Fruit fly (Drosophila melanogaster) whole organism, prepupa: ENCODE data around the gene CG43675.
A peak's percentile ranks its signal among the peaks of the same experiment; 100 is the strongest.

Experiments used
- Blimp-1 ChIP-seq: fragments of 200-800 bp; sonication (Bioruptor generic); optimal IDR thresholded peaks from 3 replicates; lab custom pipeline; 2017; ENCODE audit warnings: missing biosample characterization, missing genetic modification characterization, mild to moderate bottlenecking, moderate library complexity, missing genetic modification reagents
- CG10631 ChIP-seq: fragments of 200-800 bp; sonication (Bioruptor generic); optimal IDR thresholded peaks from 2 replicates; lab custom pipeline; 2016; ENCODE audit warnings: missing biosample characterization, missing genetic modification characterization
- CG10669 ChIP-seq: fragments of 200-800 bp; sonication (Bioruptor generic); optimal IDR thresholded peaks from 3 replicates; lab custom pipeline; 2018; ENCODE audit warnings: missing biosample characterization, mild to moderate bottlenecking, missing genetic modification characterization, moderate library complexity
- CG11762 ChIP-seq: fragments of 200-800 bp; sonication (Bioruptor generic); optimal IDR thresholded peaks from 3 replicates; lab custom pipeline; 2016; ENCODE audit warnings: missing biosample characterization, missing genetic modification characterization; ENCODE audit not compliant: insufficient read depth
- CG15336 ChIP-seq: fragments of 200-800 bp; sonication (Bioruptor generic); IDR thresholded peaks from 2 replicates; pipeline ENCODE4 v1.3.6; 2022; ENCODE audit warnings: missing biosample characterization, missing genetic modification characterization
- CG1621 ChIP-seq: fragments of 200-800 bp; sonication (Bioruptor generic); optimal IDR thresholded peaks from 3 replicates; lab custom pipeline; 2018; ENCODE audit warnings: missing biosample characterization, mild to moderate bottlenecking, missing genetic modification characterization
- CG16779 ChIP-seq: fragments of 200-800 bp; sonication (Bioruptor generic); optimal IDR thresholded peaks from 3 replicates; lab custom pipeline; 2017; ENCODE audit warnings: missing biosample characterization, mild to moderate bottlenecking, missing genetic modification characterization
- CG31627 ChIP-seq: fragments of 200-800 bp; sonication (Bioruptor generic); optimal IDR thresholded peaks from 3 replicates; lab custom pipeline; 2016; ENCODE audit warnings: missing biosample characterization, missing genetic modification characterization
- CG32006 ChIP-seq: fragments of 200-800 bp; sonication (Bioruptor generic); optimal IDR thresholded peaks from 3 replicates; lab custom pipeline; 2017; ENCODE audit warnings: missing biosample characterization, mild to moderate bottlenecking, missing genetic modification characterization
- CG4318 ChIP-seq: fragments of 200-800 bp; sonication (Bioruptor generic); optimal IDR thresholded peaks from 3 replicates; lab custom pipeline; 2017; ENCODE audit warnings: missing biosample characterization, mild to moderate bottlenecking, missing genetic modification characterization
- CG6163 ChIP-seq: fragments of 200-800 bp; sonication (Bioruptor generic); IDR thresholded peaks from 3 replicates; pipeline ENCODE4 v1.3.6; 2022; ENCODE audit warnings: missing biosample characterization, missing genetic modification characterization
- CG6276 ChIP-seq: fragments of 200-800 bp; sonication (Bioruptor generic); optimal IDR thresholded peaks from 2 replicates; lab custom pipeline; 2017; ENCODE audit warnings: missing biosample characterization, mild to moderate bottlenecking, missing genetic modification characterization
- CG6792 ChIP-seq: fragments of 200-800 bp; sonication (Bioruptor generic); optimal IDR thresholded peaks from 3 replicates; lab custom pipeline; 2016; ENCODE audit warnings: missing biosample characterization, missing genetic modification characterization
- CG6854 ChIP-seq: fragments of 200-800 bp; sonication (Bioruptor generic); optimal IDR thresholded peaks from 2 replicates; lab custom pipeline; 2017; ENCODE audit warnings: missing biosample characterization, mild to moderate bottlenecking, missing genetic modification characterization
- CG7368 ChIP-seq: fragments of 200-800 bp; sonication (Bioruptor generic); optimal IDR thresholded peaks from 3 replicates; lab custom pipeline; 2016; ENCODE audit warnings: missing biosample characterization, missing genetic modification characterization
- CG8319 ChIP-seq: fragments of 200-800 bp; sonication (Bioruptor generic); optimal IDR thresholded peaks from 3 replicates; lab custom pipeline; 2016; ENCODE audit warnings: missing biosample characterization, missing genetic modification characterization
- CG8632 ChIP-seq: fragments of 200-800 bp; sonication (Bioruptor generic); optimal IDR thresholded peaks from 3 replicates; lab custom pipeline; 2016; ENCODE audit warnings: missing biosample characterization, missing genetic modification characterization
- CG9139 ChIP-seq: fragments of 200-800 bp; sonication (Bioruptor generic); optimal IDR thresholded peaks from 3 replicates; lab custom pipeline; 2017; ENCODE audit warnings: missing biosample characterization, mild to moderate bottlenecking, missing genetic modification characterization
- Eip75B ChIP-seq: fragments of 200-800 bp; sonication (Bioruptor generic); optimal IDR thresholded peaks from 3 replicates; lab custom pipeline; 2016; ENCODE audit warnings: missing biosample characterization, missing genetic modification characterization
- Eip78C ChIP-seq: fragments of 200-800 bp; sonication (Bioruptor generic); peaks from one replicate; lab custom pipeline; 2016; ENCODE audit warnings: missing biosample characterization, missing genetic modification characterization
- Eip93F ChIP-seq: fragments of 200-800 bp; sonication (Bioruptor generic); optimal IDR thresholded peaks from 2 replicates; lab custom pipeline; 2016; ENCODE audit warnings: missing biosample characterization, mild to moderate bottlenecking, missing genetic modification characterization
- Ets96B ChIP-seq: fragments of 200-800 bp; optimal IDR thresholded peaks from 2 replicates; lab custom pipeline; 2019; ENCODE audit warnings: missing biosample characterization, mild to moderate bottlenecking, missing genetic modification characterization, moderate library complexity
- Hr38 ChIP-seq: sonication (Bioruptor generic); optimal IDR thresholded peaks from 2 replicates; lab custom pipeline; 2016; ENCODE audit warnings: missing biosample characterization, missing genetic modification characterization
- Hr39 ChIP-seq: fragments of 200-800 bp; sonication (Bioruptor generic); optimal IDR thresholded peaks from 2 replicates; lab custom pipeline; 2016; ENCODE audit warnings: missing biosample characterization, missing genetic modification characterization
- Hr4 ChIP-seq: fragments of 200-800 bp; sonication (Bioruptor generic); optimal IDR thresholded peaks from 3 replicates; lab custom pipeline; 2016; ENCODE audit warnings: missing biosample characterization, missing genetic modification characterization
- Lpt ChIP-seq: fragments of 200-800 bp; sonication (Bioruptor generic); optimal IDR thresholded peaks from 3 replicates; lab custom pipeline; 2016; ENCODE audit warnings: missing biosample characterization, missing genetic modification characterization
- OdsH ChIP-seq: fragments of 200-800 bp; sonication (Bioruptor generic); optimal IDR thresholded peaks from 3 replicates; lab custom pipeline; 2016; ENCODE audit warnings: missing biosample characterization, missing genetic modification characterization
- Smox ChIP-seq: fragments of 200-800 bp; sonication (Bioruptor generic); optimal IDR thresholded peaks from 3 replicates; lab custom pipeline; 2016; ENCODE audit warnings: missing biosample characterization, missing genetic modification characterization
- Sox14 ChIP-seq: fragments of 200-800 bp; sonication (Bioruptor generic); optimal IDR thresholded peaks from 3 replicates; lab custom pipeline; 2016; ENCODE audit warnings: missing biosample characterization, missing genetic modification characterization
- Sox15 ChIP-seq: fragments of 200-800 bp; sonication (Bioruptor generic); optimal IDR thresholded peaks from 3 replicates; lab custom pipeline; 2016; ENCODE audit warnings: missing biosample characterization, missing genetic modification characterization
- achi ChIP-seq: fragments of 200-800 bp; sonication (Bioruptor generic); optimal IDR thresholded peaks from 3 replicates; lab custom pipeline; 2016; ENCODE audit warnings: missing biosample characterization, missing genetic modification characterization
- cyc ChIP-seq: fragments of 200-800 bp; sonication (Bioruptor generic); optimal IDR thresholded peaks from 3 replicates; lab custom pipeline; 2016; ENCODE audit warnings: missing biosample characterization, missing genetic modification characterization
- dac ChIP-seq: fragments of 200-800 bp; sonication (Bioruptor generic); optimal IDR thresholded peaks from 2 replicates; lab custom pipeline; 2017; ENCODE audit warnings: missing biosample characterization, mild to moderate bottlenecking, missing genetic modification characterization
- dsx ChIP-seq: fragments of 200-800 bp; optimal IDR thresholded peaks from 3 replicates; lab custom pipeline; 2019; ENCODE audit warnings: missing biosample characterization, mild to moderate bottlenecking, missing genetic modification characterization, moderate library complexity; ENCODE audit not compliant: poor library complexity, severe bottlenecking
- eg ChIP-seq: fragments of 200-800 bp; sonication (Bioruptor generic); IDR thresholded peaks from 3 replicates; pipeline ENCODE4 v1.3.6; 2022; ENCODE audit warnings: missing biosample characterization, missing genetic modification characterization
- esn ChIP-seq: fragments of 200-800 bp; sonication (Bioruptor generic); optimal IDR thresholded peaks from 2 replicates; lab custom pipeline; 2016; ENCODE audit warnings: missing biosample characterization, mild to moderate bottlenecking, missing genetic modification characterization, moderate library complexity
- fd59A ChIP-seq: fragments of 200-800 bp; sonication (Bioruptor generic); optimal IDR thresholded peaks from 2 replicates; lab custom pipeline; 2017; ENCODE audit warnings: missing biosample characterization, mild to moderate bottlenecking, missing genetic modification characterization, missing genetic modification reagents
- lz ChIP-seq: fragments of 200-800 bp; sonication (Bioruptor generic); optimal IDR thresholded peaks from 3 replicates; lab custom pipeline; 2016; ENCODE audit warnings: missing biosample characterization, missing genetic modification characterization
- pdm3 ChIP-seq: fragments of 200-800 bp; sonication (Bioruptor generic); optimal IDR thresholded peaks from 3 replicates; lab custom pipeline; 2016; ENCODE audit warnings: missing biosample characterization, missing genetic modification characterization
- spab ChIP-seq: fragments of 200-800 bp; sonication (Bioruptor generic); optimal IDR thresholded peaks from 2 replicates; lab custom pipeline; 2017; ENCODE audit warnings: missing biosample characterization, mild to moderate bottlenecking, missing genetic modification characterization, missing genetic modification reagents
- ss ChIP-seq, 2 experiments: fragments of 200-800 bp; sonication (Bioruptor generic); optimal IDR thresholded peaks; 2 replicates in 1 of 2; 3 replicates in 1 of 2; lab custom pipeline; 2017 to 2018; ENCODE audit warnings: mild to moderate bottlenecking in 2 of 2, missing biosample characterization in 2 of 2, missing genetic modification characterization in 2 of 2, moderate library complexity in 1 of 2
- topi ChIP-seq: fragments of 200-800 bp; sonication (Bioruptor generic); optimal IDR thresholded peaks from 3 replicates; lab custom pipeline; 2016; ENCODE audit warnings: missing biosample characterization, missing genetic modification characterization
- vri ChIP-seq: fragments of 200-800 bp; sonication (Bioruptor generic); optimal IDR thresholded peaks from 3 replicates; lab custom pipeline; 2016; ENCODE audit warnings: missing biosample characterization, mild to moderate bottlenecking, missing genetic modification characterization

CG43675 gene

dm6 chr3R:9340425-9341188 lies 14.7 kb upstream of the CG43675 start (continued):
- peak; percentile 94 for TF ChIP-seq CG32006
- peak; percentile 83 for TF ChIP-seq CG16779 (tag; lab: Kevin White, UChicago)
- peak; percentile 83 for TF ChIP-seq lz (GFP tag; lab: Kevin White, UChicago)
- peak; percentile 52 for TF ChIP-seq CG6854 (GFP tag; lab: Kevin White, UChicago)
- TF ChIP-seq Hr39 (GFP tag; lab: Kevin White, UChicago), result peak; percentile 84
- peak; percentile 86 for TF ChIP-seq CG8632 (GFP tag; lab: Kevin White, UChicago)
- peak; percentile 73 for TF ChIP-seq Lpt
- peak; percentile 77 for TF ChIP-seq Hr4 (GFP tag; lab: Kevin White, UChicago)
- peak; percentile 86 for TF ChIP-seq esn (GFP tag; lab: Kevin White, UChicago)
- peak; percentile 49 for TF ChIP-seq vri (GFP tag; lab: Kevin White, UChicago)
- peak; percentile 72 for TF ChIP-seq CG15336 (GFP tag; lab: Robert Waterston, UW)
- peak; percentile 78 for TF ChIP-seq Sox14 (GFP tag; lab: Kevin White, UChicago)
- TF ChIP-seq dsx, result peak; percentile 93
- TF ChIP-seq CG6792 (GFP tag; lab: Kevin White, UChicago), result peak; percentile 83
- TF ChIP-seq Ets96B (tag; lab: Kevin White, UChicago), result peak; percentile 80
- peak; percentile 85 for TF ChIP-seq achi (GFP tag; lab: Kevin White, UChicago)
- TF ChIP-seq pdm3, result peak; percentile 79
- TF ChIP-seq Smox (GFP tag; lab: Kevin White, UChicago), result peak; percentile 82
- peak; percentile 75 for TF ChIP-seq CG8319 (GFP tag; lab: Kevin White, UChicago)
- peak; percentile 83 for TF ChIP-seq CG7368 (GFP tag; lab: Kevin White, UChicago)
- TF ChIP-seq CG6163 (GFP tag; lab: Robert Waterston, UW), result peak; percentile 65; the same call in 2 of the 3 replicates
- TF ChIP-seq Eip78C (GFP tag; lab: Kevin White, UChicago), result peak; percentile 95
- peak; percentile 73 for TF ChIP-seq Eip75B (GFP tag; lab: Kevin White, UChicago)
- TF ChIP-seq topi (GFP tag; lab: Kevin White, UChicago), result peak; percentile 72
- TF ChIP-seq dac (GFP tag; lab: Kevin White, UChicago), result peak; percentile 72
- peak; percentile 81 for TF ChIP-seq spab (GFP tag; lab: Kevin White, UChicago)
- TF ChIP-seq CG9139 (GFP tag; lab: Kevin White, UChicago), result peak; percentile 79
- TF ChIP-seq fd59A (GFP tag; lab: Kevin White, UChicago), result peak; percentile 75

dm6 chr3R:9341189-9342012 lies 13.9 kb upstream of the CG43675 start:
- TF ChIP-seq Blimp-1 (GFP tag; lab: Kevin White, UChicago), result peak; percentile 75
- TF ChIP-seq CG10631, result peak; percentile 72
- peak; percentile 83 for TF ChIP-seq topi (GFP tag; lab: Kevin White, UChicago)
- TF ChIP-seq achi (GFP tag; lab: Kevin White, UChicago), result peak; percentile 85
- peak; percentile 67 for TF ChIP-seq CG8632 (GFP tag; lab: Kevin White, UChicago)
- peak; percentile 67 for TF ChIP-seq CG1621
- peak; percentile 62 for TF ChIP-seq Lpt
- TF ChIP-seq CG7368 (GFP tag; lab: Kevin White, UChicago), result peak; percentile 69
- peak; percentile 75 for TF ChIP-seq cyc
- TF ChIP-seq CG6276, result peak; percentile 73
- TF ChIP-seq eg (GFP tag; lab: Robert Waterston, UW), result peak; percentile 60
- peak; percentile 77 for TF ChIP-seq CG6854 (GFP tag; lab: Kevin White, UChicago)
- TF ChIP-seq CG31627 (GFP tag; lab: Kevin White, UChicago), result peak; percentile 73
- peak; percentile 88 for TF ChIP-seq Smox (GFP tag; lab: Kevin White, UChicago)
- peak; percentile 86 for TF ChIP-seq lz (GFP tag; lab: Kevin White, UChicago)
- TF ChIP-seq OdsH, result peak; percentile 80
- TF ChIP-seq CG6163 (GFP tag; lab: Robert Waterston, UW), result peak; percentile 64; the same call in 2 of the 3 replicates
- no peak for TF ChIP-seq Hr38
- TF ChIP-seq Eip78C (GFP tag; lab: Kevin White, UChicago), result peak; percentile 97
- TF ChIP-seq CG4318, result peak; percentile 70
- peak; percentile 85 for TF ChIP-seq Hr4 (GFP tag; lab: Kevin White, UChicago)
- TF ChIP-seq Eip93F (GFP tag; lab: Kevin White, UChicago), result peak; percentile 94
- TF ChIP-seq CG11762 (GFP tag; lab: Kevin White, UChicago), result peak; percentile 68
- TF ChIP-seq ss (GFP tag; optimal IDR thresholded peaks at IDR 0.05; lab: Kevin White, UChicago), result peak; percentile 84 to 89
- TF ChIP-seq fd59A (GFP tag; lab: Kevin White, UChicago), result peak; percentile 67
- peak; percentile 81 for TF ChIP-seq dsx
- TF ChIP-seq CG32006, result peak; percentile 85
- peak; percentile 47 for TF ChIP-seq Sox15
- TF ChIP-seq CG6792 (GFP tag; lab: Kevin White, UChicago), result peak; percentile 69
- peak; percentile 82 for TF ChIP-seq CG10669 (GFP tag; lab: Kevin White, UChicago)
- TF ChIP-seq pdm3, result peak; percentile 82
